Worm (Caenorhabditis elegans): Measurements from ENCODE around the gene C52E2.2.
A peak's percentile ranks its signal among the peaks of the same experiment; 100 is the strongest.

Gene C52E2.2

ce11 chrII:1865683-1866431 is 13.3 kb downstream of the C52E2.2 start, which contains the start of gene math-15:
Gene math-15, plus strand, starts transcription at chrII:1866381.
- TF ChIP-seq efl-1 (optimal IDR thresholded peaks at IDR 0.05) (no peak), efl-1 (GFP tag; optimal IDR thresholded peaks at IDR 0.05 in 1 of 2) (peak in 1 of 2 experiments; percentile 79), nhr-19 (GFP tag; conservative IDR thresholded peaks at IDR 0.05) (no peak), jun-1 (tag; optimal IDR thresholded peaks at IDR 0.05) (no peak), lin-13 (GFP tag; optimal IDR thresholded peaks at IDR 0.05) (no peak), elt-2 (tag; optimal IDR thresholded peaks at IDR 0.05) (peak; percentile 59)

DNA sequence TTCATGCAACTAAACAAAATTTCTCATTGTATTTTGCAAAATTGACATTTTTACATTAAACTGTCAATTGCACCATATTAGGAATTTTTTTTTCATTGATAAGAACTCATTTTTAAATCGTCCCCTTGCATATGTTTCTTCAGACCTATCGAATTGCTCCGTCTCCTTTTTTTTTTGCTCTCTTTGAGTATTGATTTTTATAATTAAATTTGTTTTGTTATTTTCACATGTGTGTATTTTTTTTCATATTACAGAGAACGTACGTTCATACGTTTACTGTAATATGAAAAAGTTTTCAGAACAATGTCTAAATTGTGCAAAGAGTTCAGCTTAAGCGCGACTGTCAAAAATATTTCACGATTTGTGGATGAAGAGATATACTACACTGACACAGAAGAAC is 16.5 kb downstream of the C52E2.2 start, which contains the start of gene math-14:
Gene math-14, plus strand, starts transcription at position 301 of the 400 bp plus-strand sequence.
- TF ChIP-seq nhr-28 (tag; optimal IDR thresholded peaks at IDR 0.05) (no peak), aly-2 (tag; optimal IDR thresholded peaks at IDR 0.05) (no peak), sup-37 (GFP tag; optimal IDR thresholded peaks at IDR 0.05) (no peak), mab-9 (GFP tag; IDR thresholded peaks at IDR 0.05) (no peak), lin-13 (GFP tag; optimal IDR thresholded peaks at IDR 0.05) (no peak), aha-1 (tag; optimal IDR thresholded peaks at IDR 0.05) (no peak), C04F5.9 (tag; optimal IDR thresholded peaks at IDR 0.05) (no peak), nhr-11 (tag; optimal IDR thresholded peaks at IDR 0.05) (no peak), snpc-4 (tag; optimal IDR thresholded peaks at IDR 0.05) (no peak), jun-1 (tag; optimal IDR thresholded peaks at IDR 0.05) (no peak), efl-1 (optimal IDR thresholded peaks at IDR 0.05) (no peak), efl-1 (GFP tag; optimal IDR thresholded peaks at IDR 0.05 in 1 of 2) (no peak), nhr-19 (GFP tag; conservative IDR thresholded peaks at IDR 0.05) (no peak), hlh-17 (GFP tag; optimal IDR thresholded peaks at IDR 0.05; ENCODE audit: borderline replicate concordance) (no peak), lsy-2 (tag; optimal IDR thresholded peaks at IDR 0.05) (no peak), mep-1 (tag; optimal IDR thresholded peaks at IDR 0.05) (no peak), skn-1 (tag; optimal IDR thresholded peaks at IDR 0.05) (no peak), vab-15 (tag; optimal IDR thresholded peaks at IDR 0.05) (no peak), tlp-1 (tag; optimal IDR thresholded peaks at IDR 0.05) (no peak)

DNA sequence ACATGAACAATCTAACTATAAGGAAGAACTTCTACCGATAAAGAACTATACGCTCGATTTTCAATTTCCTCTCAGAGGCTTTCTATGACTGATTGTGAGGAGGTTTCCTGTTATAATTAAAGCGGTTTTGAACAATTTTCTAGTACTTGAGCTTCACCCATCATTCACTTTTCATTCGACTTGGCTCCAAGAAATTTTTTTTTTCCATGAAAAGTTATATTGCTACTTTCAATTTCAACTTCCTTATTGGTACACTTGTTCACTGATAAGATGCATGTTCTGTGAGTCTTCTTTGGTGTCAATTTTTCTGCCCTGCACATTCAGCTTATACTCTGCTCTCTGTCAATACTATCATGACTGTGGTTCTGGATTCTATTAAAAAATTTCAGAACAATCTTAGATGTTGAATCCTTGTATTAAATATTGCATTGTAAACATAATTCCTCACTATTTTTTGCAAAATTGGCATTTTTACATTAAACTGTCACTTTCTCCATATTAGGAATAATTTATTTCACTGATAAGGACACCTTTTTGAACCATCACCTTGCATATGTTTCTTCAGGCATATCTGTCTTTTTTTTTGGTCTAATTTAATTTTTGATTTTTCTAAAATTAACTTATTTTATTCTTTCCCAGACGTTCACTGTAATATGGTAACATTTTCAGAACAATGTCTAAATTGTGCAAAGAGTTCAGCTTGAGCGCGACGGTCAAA is 18.4 kb downstream of the C52E2.2 start, which contains the start of gene math-10:
Gene math-10, plus strand, starts transcription at position 668 of the 718 bp plus-strand sequence.
- TF ChIP-seq lsy-2 (tag; optimal IDR thresholded peaks at IDR 0.05) = no peak
- TF ChIP-seq elt-2 (tag; optimal IDR thresholded peaks at IDR 0.05) = peak; percentile 33

- TF ChIP-seq C04F5.9 (tag; optimal IDR thresholded peaks at IDR 0.05) (no peak), nhr-84 (tag; optimal IDR thresholded peaks at IDR 0.05) (no peak), hlh-4 (tag; optimal IDR thresholded peaks at IDR 0.05) (no peak), ets-5 (GFP tag; IDR thresholded peaks at IDR 0.05) (no peak), ceh-82 (tag; optimal IDR thresholded peaks at IDR 0.05) (no peak), lsy-2 (tag; optimal IDR thresholded peaks at IDR 0.05) (no peak), tlp-1 (tag; optimal IDR thresholded peaks at IDR 0.05) (no peak), efl-3 (GFP tag; optimal IDR thresholded peaks at IDR 0.05) (no peak)
Observed at ce11 chrII:1875658-1876057, 23.1 kb downstream of the C52E2.2 start, which contains the start of gene math-13. Gene math-13, plus strand, starts transcription at chrII:1875958.

- TF ChIP-seq tbx-2 (tag; optimal IDR thresholded peaks at IDR 0.05) (no peak), unc-98 (GFP tag; IDR thresholded peaks at IDR 0.05) (no peak), isw-1 (GFP tag; IDR thresholded peaks at IDR 0.05) (no peak)
Observed at ce11 chrII:1878663-1879062, 26.1 kb downstream of the C52E2.2 start, which contains the start of gene math-16. Gene math-16, minus strand, starts transcription at chrII:1878763.

DNA sequence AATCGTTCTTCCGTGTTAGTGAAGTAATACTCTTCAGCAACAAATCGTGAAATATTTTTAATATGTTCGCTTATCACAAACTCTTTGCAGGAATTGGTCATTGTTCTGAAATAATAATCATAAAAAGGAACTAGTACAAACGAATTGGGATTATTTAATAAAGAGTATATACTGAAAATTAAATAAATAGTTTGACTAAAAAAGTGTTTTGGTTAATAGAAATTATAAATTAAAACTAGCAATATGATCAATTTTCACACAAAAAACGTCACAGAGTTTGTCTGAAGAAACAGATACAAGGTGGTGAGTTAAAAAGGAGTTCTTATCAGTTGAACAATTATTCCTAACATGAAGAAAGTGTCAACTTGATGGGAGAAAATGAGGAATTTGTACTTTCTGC is 30.1 kb downstream of the C52E2.2 start, which contains the start of gene math-5:
Gene math-5, minus strand, starts transcription at position 101 of the 400 bp plus-strand sequence.
- TF ChIP-seq efl-1 (optimal IDR thresholded peaks at IDR 0.05) (no peak), efl-1 (GFP tag; optimal IDR thresholded peaks at IDR 0.05 in 1 of 2) (no peak), nhr-19 (GFP tag; conservative IDR thresholded peaks at IDR 0.05) (no peak), nhr-84 (tag; optimal IDR thresholded peaks at IDR 0.05) (no peak), ztf-11 (tag; optimal IDR thresholded peaks at IDR 0.05) (no peak), ztf-4 (tag; optimal IDR thresholded peaks at IDR 0.05) (no peak), elt-2 (tag; optimal IDR thresholded peaks at IDR 0.05) (no peak), sup-37 (GFP tag; optimal IDR thresholded peaks at IDR 0.05) (no peak), fos-1 (tag; optimal IDR thresholded peaks at IDR 0.05) (no peak), lin-14 (GFP tag; optimal IDR thresholded peaks at IDR 0.05) (no peak), ceh-8 (GFP tag; optimal IDR thresholded peaks at IDR 0.05) (no peak), snpc-4 (tag; optimal IDR thresholded peaks at IDR 0.05) (no peak)
